Worm (Caenorhabditis elegans): ENCODE data around the gene W01D2.3.
A peak's percentile ranks its signal among the peaks of the same experiment; 100 is the strongest.

Gene W01D2.3

ce11 chrII:14822419-14822818 lies 18.3 kb upstream of the W01D2.3 start (continued):
- peak; percentile 56 to 88 for TF ChIP-seq lin-35 (GFP tag; optimal IDR thresholded peaks at IDR 0.05)
- TF ChIP-seq mab-9 (GFP tag; IDR thresholded peaks at IDR 0.05), result no peak
- no peak for TF ChIP-seq hlh-17 (GFP tag; optimal IDR thresholded peaks at IDR 0.05; ENCODE audit: borderline replicate concordance)
- peak; percentile 47 for TF ChIP-seq ztf-4 (tag; optimal IDR thresholded peaks at IDR 0.05)
- peak; percentile 41 for TF ChIP-seq snpc-4 (tag; optimal IDR thresholded peaks at IDR 0.05)
- no peak for TF ChIP-seq ceh-90 (tag; optimal IDR thresholded peaks at IDR 0.05)
- TF ChIP-seq ceh-82 (tag; optimal IDR thresholded peaks at IDR 0.05), result peak; percentile 3 to 40 (median 6)
- peak; percentile 21 for TF ChIP-seq zip-4 (GFP tag; optimal IDR thresholded peaks at IDR 0.05)
- TF ChIP-seq nhr-47 (tag; optimal IDR thresholded peaks at IDR 0.05), result peak; percentile 67
- peak in 2 of 6 experiments; percentile 34 to 81 for TF ChIP-seq elt-3 (tag; optimal IDR thresholded peaks at IDR 0.05)
- no peak for TF ChIP-seq sox-4 (tag; optimal IDR thresholded peaks at IDR 0.05)
- no peak for TF ChIP-seq unc-62 (GFP tag; optimal IDR thresholded peaks at IDR 0.05)
- TF ChIP-seq nhr-90 (tag; optimal IDR thresholded peaks at IDR 0.05; ENCODE audit: poor library complexity), result peak; percentile 93
- peak; percentile 70 for TF ChIP-seq nhr-19 (GFP tag; conservative IDR thresholded peaks at IDR 0.05)
- peak; percentile 43 to 64 (median 46) for TF ChIP-seq dpl-1 (GFP tag; optimal IDR thresholded peaks at IDR 0.05)
- no peak for TF ChIP-seq alr-1 (tag; optimal IDR thresholded peaks at IDR 0.05; ENCODE audit: borderline replicate concordance)
- no peak for TF ChIP-seq ces-1 (GFP tag; optimal IDR thresholded peaks at IDR 0.05)
- TF ChIP-seq nhr-237 (tag; optimal IDR thresholded peaks at IDR 0.05), result peak; percentile 43
- no peak for TF ChIP-seq aha-1 (tag; optimal IDR thresholded peaks at IDR 0.05)
- TF ChIP-seq fos-1 (tag; optimal IDR thresholded peaks at IDR 0.05), result peak; percentile 62
- no peak for TF ChIP-seq pag-3 (tag; optimal IDR thresholded peaks at IDR 0.05; ENCODE audit: borderline replicate concordance, insufficient read depth)
- TF ChIP-seq hpl-2 (GFP tag; optimal IDR thresholded peaks at IDR 0.05), result no peak
- peak; percentile 96 for TF ChIP-seq nhr-77 (tag; optimal IDR thresholded peaks at IDR 0.05)
- TF ChIP-seq blmp-1 (tag; optimal IDR thresholded peaks at IDR 0.05), result peak; percentile 84
- peak; percentile 62 to 68 for TF ChIP-seq lsy-2 (tag; optimal IDR thresholded peaks at IDR 0.05)
- no peak for TF ChIP-seq ceh-63 (GFP tag; optimal IDR thresholded peaks at IDR 0.05)
- TF ChIP-seq swsn-7 (tag; optimal IDR thresholded peaks at IDR 0.05), result peak; percentile 69
- no peak for TF ChIP-seq fkh-8 (tag; optimal IDR thresholded peaks at IDR 0.05)
- peak; percentile 73 for TF ChIP-seq lir-3 (tag; optimal IDR thresholded peaks at IDR 0.05; ENCODE audit: poor library complexity)
- no peak for TF ChIP-seq ceh-8 (GFP tag; optimal IDR thresholded peaks at IDR 0.05)
- TF ChIP-seq zag-1 (tag; optimal IDR thresholded peaks at IDR 0.05), result no peak
- no peak for TF ChIP-seq lin-15B (tag; optimal IDR thresholded peaks at IDR 0.05)
- no peak for TF ChIP-seq ama-1 (optimal IDR thresholded peaks at IDR 0.05)
- peak; percentile 53 for TF ChIP-seq skn-1 (tag; optimal IDR thresholded peaks at IDR 0.05)
- TF ChIP-seq grh-1 (GFP tag; IDR thresholded peaks at IDR 0.05), result peak; percentile 85
- TF ChIP-seq nhr-28 (tag; optimal IDR thresholded peaks at IDR 0.05), result peak; percentile 35
- TF ChIP-seq rnt-1 (tag; optimal IDR thresholded peaks at IDR 0.05), result peak; percentile 54
- peak; percentile 87 for TF ChIP-seq snu-23 (GFP tag; optimal IDR thresholded peaks at IDR 0.05)
- no peak for TF ChIP-seq unc-86 (tag; optimal IDR thresholded peaks at IDR 0.05)
- no peak for TF ChIP-seq egl-27 (tag; optimal IDR thresholded peaks at IDR 0.05)
- no peak for TF ChIP-seq sptf-1 (tag; optimal IDR thresholded peaks at IDR 0.05)
- TF ChIP-seq vab-15 (tag; optimal IDR thresholded peaks at IDR 0.05), result peak; percentile 38
- TF ChIP-seq efl-1 (optimal IDR thresholded peaks at IDR 0.05), result peak; percentile 78 to 84
- peak; percentile 55 to 96 for TF ChIP-seq efl-1 (GFP tag; optimal IDR thresholded peaks at IDR 0.05 in 1 of 2)
- no peak for TF ChIP-seq fkh-10 (GFP tag; optimal IDR thresholded peaks at IDR 0.05)
- peak; percentile 96 for TF ChIP-seq nhr-20 (tag; optimal IDR thresholded peaks at IDR 0.05)
- TF ChIP-seq nhr-85 (tag), result peak; percentile 95
- no peak for TF ChIP-seq pqm-1 (tag; optimal IDR thresholded peaks at IDR 0.05)
- peak; percentile 78 for TF ChIP-seq tbx-2 (tag; optimal IDR thresholded peaks at IDR 0.05)
- TF ChIP-seq nhr-71 (tag; optimal IDR thresholded peaks at IDR 0.05), result peak; percentile 86
- TF ChIP-seq Y116A8C.19 (tag; optimal IDR thresholded peaks at IDR 0.05; ENCODE audit: borderline replicate concordance), result no peak

Data from whole organism, L1 larva.